Worm (Caenorhabditis elegans) whole organism, L4 larva: ENCODE data around the gene ttr-36.

Source experiments
- D1046.2 ChIP-seq: fragments of 200-800 bp; sonication (Bioruptor generic); IDR thresholded peaks from 2 replicates; pipeline ENCODE4 v1.3.6; 2022; ENCODE audit warnings: missing genetic modification characterization, missing compliant biosample characterization
- Y5F2A.4 ChIP-seq: fragments of 200-800 bp; sonication (Bioruptor generic); optimal IDR thresholded peaks from 2 replicates; lab custom pipeline; 2018; ENCODE audit warnings: mild to moderate bottlenecking, missing genetic modification characterization, missing compliant biosample characterization
- aly-2 ChIP-seq: sonication (generic microtip); optimal IDR thresholded peaks from 2 replicates; lab custom pipeline; 2018; ENCODE audit warnings: missing biosample characterization, missing genetic modification characterization
- ceh-28 ChIP-seq: fragments of 150-350 bp; optimal IDR thresholded peaks from 2 replicates; lab custom pipeline; 2014; ENCODE audit warnings: missing biosample characterization, missing genetic modification reagents, missing genetic modification characterization
- ces-1 ChIP-seq: fragments of 150-350 bp; sonication (generic microtip); optimal IDR thresholded peaks from 4 replicates; lab custom pipeline; 2014; ENCODE audit warnings: missing biosample characterization, missing genetic modification reagents, missing genetic modification characterization
- daf-12 ChIP-seq: fragments of 150-350 bp; optimal IDR thresholded peaks from 2 replicates; lab custom pipeline; 2014; ENCODE audit warnings: missing biosample characterization, missing genetic modification reagents, missing genetic modification characterization
- dmd-6 ChIP-seq: fragments of 200-800 bp; sonication (Bioruptor generic); IDR thresholded peaks from 2 replicates; pipeline ENCODE4 v1.3.6; 2022; ENCODE audit warnings: missing genetic modification reagents, missing genetic modification characterization, missing compliant biosample characterization
- dve-1 ChIP-seq: sonication (generic microtip); optimal IDR thresholded peaks from 2 replicates; lab custom pipeline; 2017; ENCODE audit warnings: antibody characterized with exemption, mild to moderate bottlenecking, missing genetic modification characterization, missing compliant biosample characterization; ENCODE audit not compliant: insufficient read depth
- fkh-10 ChIP-seq: fragments of 150-350 bp; optimal IDR thresholded peaks from 2 replicates; lab custom pipeline; 2014; ENCODE audit warnings: missing biosample characterization, missing genetic modification reagents, missing genetic modification characterization
- nhr-11 ChIP-seq: fragments of 150-350 bp; optimal IDR thresholded peaks from 2 replicates; lab custom pipeline; 2014; ENCODE audit warnings: missing biosample characterization, missing genetic modification characterization
- pqm-1 ChIP-seq: sonication (generic microtip); optimal IDR thresholded peaks from 2 replicates; lab custom pipeline; 2017; ENCODE audit warnings: missing biosample characterization, missing genetic modification characterization

DNA sequence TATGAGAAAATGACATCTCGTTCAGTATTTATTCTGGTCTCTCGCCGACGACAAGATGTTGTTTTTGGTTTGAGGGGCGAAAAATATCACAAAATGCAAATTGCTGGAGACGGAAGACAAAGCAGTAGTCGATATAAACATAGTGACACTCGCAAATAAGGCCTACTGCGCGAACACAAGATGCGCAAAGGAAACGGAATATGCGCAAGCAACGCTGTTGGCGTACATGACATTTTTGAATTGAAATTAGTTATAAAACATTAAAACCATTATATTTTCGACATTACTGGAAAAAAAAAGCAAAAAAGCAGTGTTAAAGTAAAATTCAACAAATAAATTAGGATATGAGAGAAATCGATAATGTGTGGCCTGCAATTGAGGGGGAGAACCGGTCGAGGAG is 5.7 kb upstream of the ttr-36 start, which contains the start of gene cdf-1:
- TF ChIP-seq pqm-1 (tag; lab: Kevin White, UChicago) = no peak
- TF ChIP-seq fkh-10 (GFP tag; lab: Kevin White, UChicago) = no peak
- TF ChIP-seq D1046.2 (GFP tag; lab: Robert Waterston, UW) = no peak
- no peak for TF ChIP-seq ces-1
- no peak for TF ChIP-seq nhr-11 (tag; lab: Kevin White, UChicago)
- peak; percentile 9 for TF ChIP-seq ceh-28 (tag; lab: Kevin White, UChicago)
- TF ChIP-seq dmd-6 (GFP tag; lab: Robert Waterston, UW) = no peak
- no peak for TF ChIP-seq Y5F2A.4 (GFP tag; lab: Kevin White, UChicago)
- TF ChIP-seq aly-2 (tag; lab: Kevin White, UChicago) = no peak
- TF ChIP-seq dve-1 (tag; lab: Kevin White, UChicago) = no peak
- TF ChIP-seq daf-12 = no peak
